Fruit fly (Drosophila melanogaster) whole organism, embryonic: ENCODE data around the gene Gale.

Experiments
- Asciz ChIP-seq: fragments of 200-800 bp; sonication (Bioruptor generic); optimal IDR thresholded peaks from 2 replicates; lab custom pipeline; 2017; ENCODE audit warnings: missing biosample characterization, mild to moderate bottlenecking, missing genetic modification characterization, missing genetic modification reagents
- Awh ChIP-seq: fragments of 200-800 bp; sonication (Bioruptor generic); IDR thresholded peaks from 2 replicates; pipeline ENCODE4, ENCODE4 v1.3.6; 2022; ENCODE audit warnings: missing biosample characterization, missing genetic modification characterization
- Bdp1 ChIP-seq: fragments of 200-800 bp; sonication (Bioruptor generic); optimal IDR thresholded peaks from 3 replicates; lab custom pipeline; 2016; ENCODE audit warnings: missing biosample characterization, missing genetic modification characterization
- BtbVII ChIP-seq: fragments of 200-800 bp; sonication (Bioruptor generic); optimal IDR thresholded peaks from 3 replicates; lab custom pipeline; 2017; ENCODE audit warnings: missing biosample characterization, mild to moderate bottlenecking, missing genetic modification characterization
- CG10209 ChIP-seq: fragments of 200-800 bp; sonication (Bioruptor generic); optimal IDR thresholded peaks from 3 replicates; lab custom pipeline; 2017; ENCODE audit warnings: missing biosample characterization, mild to moderate bottlenecking, missing genetic modification characterization, missing genetic modification reagents
- CG10267 ChIP-seq: fragments of 200-800 bp; sonication (Bioruptor generic); optimal IDR thresholded peaks from 2 replicates; lab custom pipeline; 2018; ENCODE audit warnings: missing biosample characterization, mild to moderate bottlenecking, missing genetic modification characterization, moderate library complexity
- CG10462 ChIP-seq: fragments of 200-800 bp; sonication (Bioruptor generic); optimal IDR thresholded peaks from 2 replicates; lab custom pipeline; 2016; ENCODE audit warnings: missing biosample characterization, missing genetic modification characterization
- CG13296 ChIP-seq: fragments of 200-800 bp; sonication (Bioruptor generic); optimal IDR thresholded peaks from 3 replicates; lab custom pipeline; 2018; ENCODE audit warnings: missing biosample characterization, mild to moderate bottlenecking, missing genetic modification characterization
- CG17359 ChIP-seq: fragments of 200-800 bp; sonication (Bioruptor generic); optimal IDR thresholded peaks from 3 replicates; lab custom pipeline; 2018; ENCODE audit warnings: missing biosample characterization, mild to moderate bottlenecking, missing genetic modification characterization, moderate library complexity
- CG17568 ChIP-seq: fragments of 200-800 bp; sonication (Bioruptor generic); optimal IDR thresholded peaks from 2 replicates; lab custom pipeline; 2018; ENCODE audit warnings: missing biosample characterization, mild to moderate bottlenecking, missing genetic modification characterization, moderate library complexity
- CG1792 ChIP-seq: fragments of 200-800 bp; sonication (Bioruptor generic); optimal IDR thresholded peaks from 2 replicates; lab custom pipeline; 2016; ENCODE audit warnings: missing biosample characterization, missing genetic modification characterization
- CG2875 ChIP-seq: fragments of 200-800 bp; sonication (Bioruptor generic); optimal IDR thresholded peaks from 2 replicates; lab custom pipeline; 2017; ENCODE audit warnings: missing biosample characterization, mild to moderate bottlenecking, missing genetic modification characterization, missing genetic modification reagents
- CG32767 ChIP-seq: fragments of 200-800 bp; sonication (Bioruptor generic); IDR thresholded peaks from 2 replicates; pipeline ENCODE4 v1.3.6; 2022; ENCODE audit warnings: missing biosample characterization, missing genetic modification characterization
- CG33557 ChIP-seq: fragments of 200-800 bp; sonication (Bioruptor generic); optimal IDR thresholded peaks from 2 replicates; lab custom pipeline; 2019; ENCODE audit warnings: missing biosample characterization, mild to moderate bottlenecking, missing genetic modification characterization, moderate library complexity
- CG3407 ChIP-seq: fragments of 200-800 bp; sonication (Bioruptor generic); optimal IDR thresholded peaks from 2 replicates; lab custom pipeline; 2018; ENCODE audit warnings: missing biosample characterization, mild to moderate bottlenecking, missing genetic modification characterization
- CG6175 ChIP-seq: fragments of 200-800 bp; sonication (Bioruptor generic); IDR thresholded peaks from 3 replicates; pipeline ENCODE4 v1.3.6; 2022; ENCODE audit warnings: missing biosample characterization, missing genetic modification characterization
- CG6254 ChIP-seq: fragments of 200-800 bp; sonication (Bioruptor generic); optimal IDR thresholded peaks from 3 replicates; lab custom pipeline; 2017; ENCODE audit warnings: mild to moderate bottlenecking, missing biosample characterization, missing genetic modification reagents, missing genetic modification characterization
- CG8944 ChIP-seq: fragments of 200-800 bp; sonication (Bioruptor generic); optimal IDR thresholded peaks from 3 replicates; lab custom pipeline; 2016; ENCODE audit warnings: missing biosample characterization, missing genetic modification characterization
- CG9797 ChIP-seq: fragments of 200-800 bp; sonication (Bioruptor generic); optimal IDR thresholded peaks from 3 replicates; lab custom pipeline; 2018; ENCODE audit warnings: missing biosample characterization, mild to moderate bottlenecking, missing genetic modification characterization
- CTCF ChIP-seq: fragments of 200-800 bp; sonication (Bioruptor generic); optimal IDR thresholded peaks from 2 replicates; lab custom pipeline; 2017; ENCODE audit warnings: missing biosample characterization, mild to moderate bottlenecking, missing genetic modification characterization, moderate library complexity
- D19A ChIP-seq: fragments of 200-800 bp; optimal IDR thresholded peaks from 3 replicates; lab custom pipeline; 2019; ENCODE audit warnings: missing biosample characterization, mild to moderate bottlenecking, missing genetic modification characterization, moderate library complexity
- Drgx ChIP-seq: fragments of 200-800 bp; sonication (Bioruptor generic); IDR thresholded peaks from 2 replicates; pipeline ENCODE4 v1.3.6; 2022; ENCODE audit warnings: missing biosample characterization, missing genetic modification characterization
- H2.0 ChIP-seq: fragments of 200-800 bp; sonication (Bioruptor generic); IDR thresholded peaks from 2 replicates; pipeline ENCODE4 v1.3.6; 2022; ENCODE audit warnings: missing biosample characterization, missing genetic modification characterization
- HHEX ChIP-seq: fragments of 200-800 bp; sonication (Bioruptor generic); optimal IDR thresholded peaks from 3 replicates; lab custom pipeline; 2017; ENCODE audit warnings: missing biosample characterization, mild to moderate bottlenecking, missing genetic modification characterization, missing genetic modification reagents
- Hsf ChIP-seq: fragments of 200-800 bp; sonication (Bioruptor generic); optimal IDR thresholded peaks from 3 replicates; lab custom pipeline; 2016; ENCODE audit warnings: missing biosample characterization, missing genetic modification characterization
- MBD-R2 ChIP-seq: fragments of 200-800 bp; sonication (Bioruptor generic); IDR thresholded peaks from 2 replicates; pipeline ENCODE4 v1.3.6; 2022; ENCODE audit warnings: missing biosample characterization, missing genetic modification characterization
- NC2α ChIP-seq: fragments of 200-800 bp; sonication (Bioruptor generic); optimal IDR thresholded peaks from 2 replicates; lab custom pipeline; 2016; ENCODE audit warnings: missing biosample characterization, missing genetic modification characterization
- Ptx1 ChIP-seq: fragments of 200-800 bp; sonication (Bioruptor generic); IDR thresholded peaks from 2 replicates; pipeline ENCODE4 v1.3.6; 2022; ENCODE audit warnings: missing biosample characterization, missing genetic modification characterization
- Rx ChIP-seq: fragments of 200-800 bp; sonication (Bioruptor generic); IDR thresholded peaks from 2 replicates; pipeline ENCODE4 v1.3.6; 2022; ENCODE audit warnings: missing biosample characterization, missing genetic modification characterization
- Usf ChIP-seq: fragments of 200-800 bp; sonication (Bioruptor generic); optimal IDR thresholded peaks from 2 replicates; lab custom pipeline; 2017; ENCODE audit warnings: missing genotype, missing biosample characterization, missing genetic modification characterization
- cg ChIP-seq: fragments of 200-800 bp; sonication (Bioruptor generic); optimal IDR thresholded peaks from 3 replicates; lab custom pipeline; 2019; ENCODE audit warnings: missing biosample characterization, mild to moderate bottlenecking, missing genetic modification characterization, moderate library complexity
- chinmo ChIP-seq: fragments of 200-800 bp; sonication (Bioruptor generic); IDR thresholded peaks from 4 replicates; pipeline ENCODE4 v1.3.6; 2022; ENCODE audit warnings: missing biosample characterization, missing genetic modification characterization; ENCODE audit not compliant: partially characterized antibody
- crol ChIP-seq: fragments of 200-800 bp; sonication (Bioruptor generic); IDR thresholded peaks from 2 replicates; pipeline ENCODE4 v1.3.6; 2022; ENCODE audit warnings: missing biosample characterization, missing genetic modification characterization
- cwo ChIP-seq: fragments of 200-800 bp; sonication (Bioruptor generic); optimal IDR thresholded peaks from 3 replicates; lab custom pipeline; 2017; ENCODE audit warnings: missing biosample characterization, missing genetic modification characterization, mild to moderate bottlenecking, moderate library complexity, missing genetic modification reagents
- dm ChIP-seq: fragments of 200-800 bp; sonication (Bioruptor generic); optimal IDR thresholded peaks from 3 replicates; lab custom pipeline; 2016; ENCODE audit warnings: missing biosample characterization, missing genetic modification characterization
- emc ChIP-seq: fragments of 200-800 bp; sonication (Bioruptor generic); optimal IDR thresholded peaks from 2 replicates; lab custom pipeline; 2016; ENCODE audit warnings: missing biosample characterization, missing genetic modification characterization
- gro ChIP-seq: fragments of 200-800 bp; sonication (Bioruptor generic); optimal IDR thresholded peaks from 2 replicates; lab custom pipeline; 2016; ENCODE audit warnings: missing biosample characterization, missing genetic modification characterization
- gt ChIP-seq: fragments of 200-800 bp; sonication (Bioruptor generic); IDR thresholded peaks from 2 replicates; pipeline ENCODE4 v1.3.6; 2022; ENCODE audit warnings: missing biosample characterization, missing genetic modification characterization
- jigr1 ChIP-seq: fragments of 200-800 bp; sonication (Bioruptor generic); IDR thresholded peaks from 3 replicates; pipeline ENCODE4 v1.3.6; 2022; ENCODE audit warnings: missing biosample characterization, missing genetic modification characterization
- jumu ChIP-seq: fragments of 200-800 bp; sonication (Bioruptor generic); optimal IDR thresholded peaks from 3 replicates; lab custom pipeline; 2016; ENCODE audit warnings: missing biosample characterization, missing genetic modification characterization
- lmd ChIP-seq: fragments of 200-800 bp; sonication (Bioruptor generic); IDR thresholded peaks from 2 replicates; pipeline ENCODE4 v1.3.6; 2022; ENCODE audit warnings: missing biosample characterization, missing genetic modification characterization
- maf-S ChIP-seq: fragments of 200-800 bp; sonication (Bioruptor generic); optimal IDR thresholded peaks from 2 replicates; lab custom pipeline; 2016; ENCODE audit warnings: missing biosample characterization, missing genetic modification characterization
- nom ChIP-seq: fragments of 200-800 bp; sonication (Bioruptor generic); optimal IDR thresholded peaks from 2 replicates; lab custom pipeline; 2017; ENCODE audit warnings: missing biosample characterization, missing genetic modification characterization, mild to moderate bottlenecking, moderate library complexity, missing genetic modification reagents
- oc ChIP-seq: fragments of 200-800 bp; sonication (Bioruptor generic); optimal IDR thresholded peaks from 2 replicates; lab custom pipeline; 2018; ENCODE audit warnings: missing biosample characterization, mild to moderate bottlenecking, missing genetic modification characterization, moderate library complexity
- prd ChIP-seq, 3 experiments: fragments of >200 bp in 2 of 3; fragments of 200-800 bp in 1 of 3; sonication (Bioruptor generic) in 1 of 3; optimal IDR thresholded peaks in 2 of 3; IDR thresholded peaks in 1 of 3; 2 replicates in 2 of 3; 3 replicates in 1 of 3; pipeline versions ENCODE4 v1.3.6 to Lab custom; 2017 to 2022; ENCODE audit warnings: missing biosample characterization in 1 of 3, missing genetic modification characterization in 1 of 3
- scrt ChIP-seq: fragments of 200-800 bp; sonication (Bioruptor generic); optimal IDR thresholded peaks from 2 replicates; lab custom pipeline; 2018; ENCODE audit warnings: missing biosample characterization, mild to moderate bottlenecking, missing genetic modification characterization, moderate library complexity
- trem ChIP-seq: fragments of 200-800 bp; optimal IDR thresholded peaks from 3 replicates; lab custom pipeline; 2019; ENCODE audit warnings: missing biosample characterization, mild to moderate bottlenecking, missing genetic modification characterization, moderate library complexity
- unc-4 ChIP-seq: fragments of 200-800 bp; sonication (Bioruptor generic); IDR thresholded peaks from 2 replicates; pipeline ENCODE4 v1.3.6; 2022; ENCODE audit warnings: missing biosample characterization, missing genetic modification characterization; ENCODE audit not compliant: partially characterized antibody
- zf30C ChIP-seq: fragments of 200-800 bp; sonication (Bioruptor generic); optimal IDR thresholded peaks from 3 replicates; lab custom pipeline; 2018; ENCODE audit warnings: missing biosample characterization, mild to moderate bottlenecking, missing genetic modification characterization

The Gale gene

dm6 chr3L:640324-640974 lies 7.9 kb upstream of the Gale start (continued):
- TF ChIP-seq CG6175 (0 out of 3 replicates have a peak, but pooled peaks have one; percentile 33), CG10267 (peak; percentile 86), jigr1 (GFP tag; lab: Robert Waterston, UW) (no peak), Awh (peak; percentile 61; the same call in 1 of the 2 replicates), CG10462 (GFP tag; lab: Kevin White, UChicago) (peak; percentile 80), Usf (GFP tag; lab: Kevin White, UChicago) (peak; percentile 69), CG33557 (GFP tag; lab: Kevin White, UChicago) (peak; percentile 93), Drgx (GFP tag; lab: Robert Waterston, UW) (peak; percentile 75), nom (GFP tag; lab: Kevin White, UChicago) (peak; percentile 86), chinmo (GFP tag; lab: Robert Waterston, UW) (no peak), CG17359 (peak; percentile 86), Ptx1 (GFP tag; lab: Robert Waterston, UW) (peak; percentile 83), Rx (peak; percentile 71), unc-4 (no peak), oc (tag; lab: Kevin White, UChicago) (peak; percentile 81), gt (GFP tag; lab: Robert Waterston, UW) (no peak), NC2α (GFP tag; lab: Kevin White, UChicago) (peak; percentile 49), dm (GFP tag; lab: Kevin White, UChicago) (peak; percentile 74), Bdp1 (GFP tag; lab: Kevin White, UChicago) (peak; percentile 81), crol (peak; percentile 63), CG3407 (GFP tag; lab: Kevin White, UChicago) (peak; percentile 79), CG2875 (GFP tag; lab: Kevin White, UChicago) (peak; percentile 83), emc (GFP tag; lab: Kevin White, UChicago) (no peak), lmd (peak; percentile 79), CTCF (GFP tag; lab: Kevin White, UChicago) (peak; percentile 33), CG8944 (peak; percentile 77), Hsf (peak; percentile 85), CG6254 (GFP tag; lab: Kevin White, UChicago) (peak; percentile 83), D19A (tag; lab: Kevin White, UChicago) (peak; percentile 84), cwo (GFP tag; lab: Kevin White, UChicago) (peak; percentile 44), trem (tag; lab: Kevin White, UChicago) (peak; percentile 90), MBD-R2 (GFP tag; lab: Robert Waterston, UW) (peak; percentile 57), jumu (GFP tag; lab: Kevin White, UChicago) (peak; percentile 80), CG9797 (GFP tag; lab: Kevin White, UChicago) (peak; percentile 14), scrt (GFP tag; lab: Kevin White, UChicago) (peak; percentile 65), HHEX (peak; percentile 81), CG1792 (GFP tag; lab: Kevin White, UChicago) (peak; percentile 72), BtbVII (GFP tag; lab: Kevin White, UChicago) (peak; percentile 80), CG10209 (GFP tag; lab: Kevin White, UChicago) (peak; percentile 88), maf-S (GFP tag; lab: Kevin White, UChicago) (peak; percentile 76), zf30C (peak; percentile 99), cg (GFP tag; lab: Kevin White, UChicago) (no peak), CG13296 (GFP tag; lab: Kevin White, UChicago) (peak; percentile 65), Asciz (peak; percentile 88), H2.0 (GFP tag; lab: Robert Waterston, UW) (peak; percentile 56), CG17568 (GFP tag; lab: Kevin White, UChicago) (peak; percentile 82), prd (optimal IDR thresholded peaks at IDR 0.05; lab: Kevin White, UChicago) (no peak), prd (GFP tag; IDR thresholded peaks at IDR 0.05; lab: Robert Waterston, UW) (peak; percentile 88), gro (GFP tag; lab: Kevin White, UChicago) (peak; percentile 24), CG32767 (GFP tag; lab: Robert Waterston, UW) (peak; percentile 74)
